Worm (Caenorhabditis elegans) whole organism, midembryonic: Measurements from ENCODE around the gene T22B2.5.

Experiments used
- T22C8.4 ChIP-seq: fragments of 200-800 bp; sonication (Bioruptor generic); IDR thresholded peaks from 2 replicates; pipeline ENCODE4 v1.3.6; 2022; ENCODE audit warnings: missing genetic modification characterization, missing compliant biosample characterization
- cog-1 ChIP-seq: sonication (generic microtip); optimal IDR thresholded peaks from 2 replicates; lab custom pipeline; 2016; ENCODE audit warnings: missing genetic modification characterization, missing compliant biosample characterization
- flt-1 ChIP-seq: fragments of 200-800 bp; sonication (Bioruptor generic); IDR thresholded peaks from 2 replicates; pipeline ENCODE4 v1.3.6; 2022; ENCODE audit warnings: missing genetic modification characterization, missing compliant biosample characterization
- klf-2 ChIP-seq: fragments of 200-800 bp; sonication (Bioruptor generic); conservative IDR thresholded peaks from 2 replicates; pipeline ENCODE4 v1.3.6; 2022; ENCODE audit warnings: missing genetic modification reagents, missing genetic modification characterization, missing compliant biosample characterization
- med-1 ChIP-seq: sonication (generic microtip); optimal IDR thresholded peaks from 2 replicates; lab custom pipeline; 2017; ENCODE audit warnings: missing genetic modification characterization, mild to moderate bottlenecking, missing compliant biosample characterization, antibody characterized with exemption, missing genetic modification reagents; ENCODE audit not compliant: insufficient read depth
- ref-1 ChIP-seq: fragments of 200-800 bp; sonication (Bioruptor generic); conservative IDR thresholded peaks from 2 replicates; pipeline ENCODE4 v1.3.6; 2022; ENCODE audit warnings: missing genetic modification reagents, missing genetic modification characterization, missing compliant biosample characterization
- tab-1 ChIP-seq: fragments of 200-800 bp; sonication (Bioruptor generic); IDR thresholded peaks from 2 replicates; pipeline ENCODE4 v1.3.6; 2022; ENCODE audit warnings: missing genetic modification characterization, missing compliant biosample characterization
- ztf-23 ChIP-seq: fragments of 200-800 bp; sonication (Bioruptor generic); IDR thresholded peaks from 2 replicates; pipeline ENCODE4 v1.3.6; 2022; ENCODE audit warnings: missing genetic modification reagents, missing genetic modification characterization, missing compliant biosample characterization
- ztf-29 ChIP-seq: fragments of 200-800 bp; sonication (Bioruptor generic); IDR thresholded peaks from 2 replicates; pipeline ENCODE4 v1.3.6; 2022; ENCODE audit warnings: missing genetic modification reagents, missing genetic modification characterization, missing compliant biosample characterization

The T22B2.5 gene

ce11 chrX:3859449-3859848, 51.7 kb downstream of the T22B2.5 start:
- TF ChIP-seq med-1 (GFP tag; lab: Kevin White, UChicago), result no peak
- no peak for TF ChIP-seq flt-1 (GFP tag; lab: Robert Waterston, UW)
- no peak for TF ChIP-seq ztf-29 (GFP tag; lab: Robert Waterston, UW)
- no peak for TF ChIP-seq ztf-23
- TF ChIP-seq klf-2 (GFP tag; lab: Robert Waterston, UW), result no peak
- no peak for TF ChIP-seq T22C8.4
- TF ChIP-seq ref-1 (GFP tag; lab: Robert Waterston, UW), result no peak
- TF ChIP-seq cog-1 (tag; lab: Kevin White, UChicago), result no peak
- TF ChIP-seq tab-1, result no peak

ce11 chrX:3858355-3858754, 52.8 kb downstream of the T22B2.5 start:
- no peak for TF ChIP-seq med-1 (GFP tag; lab: Kevin White, UChicago)
- no peak for TF ChIP-seq tab-1
- TF ChIP-seq ref-1 (GFP tag; lab: Robert Waterston, UW), result no peak
- TF ChIP-seq klf-2 (GFP tag; lab: Robert Waterston, UW), result no peak
- no peak for TF ChIP-seq ztf-23
- TF ChIP-seq flt-1 (GFP tag; lab: Robert Waterston, UW), result no peak
- TF ChIP-seq T22C8.4, result no peak
- no peak for TF ChIP-seq cog-1 (tag; lab: Kevin White, UChicago)
- TF ChIP-seq ztf-29 (GFP tag; lab: Robert Waterston, UW), result no peak
